Fruit fly (Drosophila melanogaster) whole organism, embryonic: ENCODE data around the gene mRpS26.

Experiments
- BEAF-32 ChIP-seq: fragments of 200-800 bp; sonication (Bioruptor generic); optimal IDR thresholded peaks from 3 replicates; lab custom pipeline; 2017; ENCODE audit warnings: missing biosample characterization, missing genetic modification characterization, mild to moderate bottlenecking, moderate library complexity, missing genetic modification reagents
- Bgb ChIP-seq: fragments of 200-800 bp; sonication (Bioruptor generic); IDR thresholded peaks from 2 replicates; pipeline ENCODE4 v1.3.6; 2022; ENCODE audit warnings: missing biosample characterization, missing genetic modification characterization; ENCODE audit not compliant: partially characterized antibody
- CG10147 ChIP-seq: fragments of 200-800 bp; sonication (Bioruptor generic); optimal IDR thresholded peaks from 2 replicates; lab custom pipeline; 2019; ENCODE audit warnings: missing biosample characterization, mild to moderate bottlenecking, missing genetic modification characterization, moderate library complexity
- CG10366 ChIP-seq: fragments of 200-800 bp; sonication (Bioruptor generic); IDR thresholded peaks from 2 replicates; pipeline ENCODE4 v1.3.6; 2022; ENCODE audit warnings: missing biosample characterization, missing genetic modification characterization
- CG10959 ChIP-seq: fragments of 200-800 bp; sonication (Bioruptor generic); IDR thresholded peaks from 2 replicates; pipeline ENCODE4 v1.3.6; 2022; ENCODE audit warnings: missing biosample characterization, missing genetic modification characterization
- CG12769 ChIP-seq: fragments of 200-800 bp; sonication (Bioruptor generic); optimal IDR thresholded peaks from 2 replicates; lab custom pipeline; 2019; ENCODE audit warnings: missing biosample characterization, mild to moderate bottlenecking, missing genetic modification characterization, moderate library complexity
- CG1602 ChIP-seq: fragments of 200-800 bp; sonication (Bioruptor generic); optimal IDR thresholded peaks from 3 replicates; lab custom pipeline; 2016; ENCODE audit warnings: missing biosample characterization, missing genetic modification characterization
- CG16779 ChIP-seq: fragments of 200-800 bp; sonication (Bioruptor generic); IDR thresholded peaks from 2 replicates; pipeline ENCODE4 v1.3.6; 2022; ENCODE audit warnings: missing biosample characterization, missing genetic modification characterization
- CG17186 ChIP-seq: fragments of 200-800 bp; sonication (Bioruptor generic); optimal IDR thresholded peaks from 3 replicates; lab custom pipeline; 2017; ENCODE audit warnings: missing biosample characterization, missing genetic modification reagents, missing genetic modification characterization
- CG2120 ChIP-seq: fragments of 200-800 bp; sonication (Bioruptor generic); optimal IDR thresholded peaks from 3 replicates; lab custom pipeline; 2016; ENCODE audit warnings: missing biosample characterization, missing genetic modification characterization
- CG2678 ChIP-seq: fragments of 200-800 bp; sonication (Bioruptor generic); optimal IDR thresholded peaks from 3 replicates; lab custom pipeline; 2019; ENCODE audit warnings: missing biosample characterization, mild to moderate bottlenecking, missing genetic modification characterization, moderate library complexity
- CG7786 ChIP-seq: fragments of 200-800 bp; sonication (Bioruptor generic); optimal IDR thresholded peaks from 2 replicates; lab custom pipeline; 2016; ENCODE audit warnings: missing biosample characterization, missing genetic modification characterization
- CG8478 ChIP-seq: fragments of >200 bp; optimal IDR thresholded peaks from 2 replicates; lab custom pipeline; 2018
- Camta ChIP-seq: fragments of 200-800 bp; sonication (Bioruptor generic); optimal IDR thresholded peaks from 2 replicates; lab custom pipeline; 2016; ENCODE audit warnings: missing biosample characterization, missing genetic modification characterization
- Eip74EF ChIP-seq, 2 experiments: fragments of 200-800 bp in 1 of 2; fragments of >200 bp in 1 of 2; sonication (Bioruptor generic) in 1 of 2; optimal IDR thresholded peaks; 2 replicates each; lab custom pipeline; 2017 to 2019; ENCODE audit warnings: missing biosample characterization in 2 of 2, missing genetic modification characterization in 2 of 2, mild to moderate bottlenecking in 1 of 2, moderate library complexity in 1 of 2
- Fer2 ChIP-seq: fragments of 200-800 bp; sonication (Bioruptor generic); optimal IDR thresholded peaks from 2 replicates; lab custom pipeline; 2018; ENCODE audit warnings: missing biosample characterization, mild to moderate bottlenecking, missing genetic modification characterization, moderate library complexity
- Med ChIP-seq: fragments of 200-800 bp; sonication (Bioruptor generic); peaks from one replicate; lab custom pipeline; 2016; ENCODE audit warnings: missing biosample characterization, missing genetic modification characterization, mild to moderate bottlenecking, inconsistent platforms, moderate library complexity
- Ptx1 ChIP-seq: fragments of 200-800 bp; sonication (Bioruptor generic); IDR thresholded peaks from 2 replicates; pipeline ENCODE4 v1.3.6; 2022; ENCODE audit warnings: missing biosample characterization, missing genetic modification characterization
- Spps ChIP-seq: fragments of 200-800 bp; sonication (Bioruptor generic); optimal IDR thresholded peaks from 2 replicates; lab custom pipeline; 2018; ENCODE audit warnings: missing biosample characterization, mild to moderate bottlenecking, missing genetic modification characterization
- Trl ChIP-seq, 3 experiments: fragments of >200 bp in 2 of 3; fragments of 200-800 bp in 1 of 3; sonication (Bioruptor generic) in 1 of 3; optimal IDR thresholded peaks; 2 replicates in 1 of 3; 3 replicates in 2 of 3; lab custom pipeline; 2016 to 2017; ENCODE audit warnings: missing biosample characterization in 1 of 3, missing genetic modification characterization in 1 of 3
- amos ChIP-seq: fragments of 200-800 bp; sonication (Bioruptor generic); IDR thresholded peaks from 2 replicates; pipeline ENCODE4 v1.3.6; 2022; ENCODE audit warnings: missing biosample characterization, missing genetic modification characterization; ENCODE audit not compliant: partially characterized antibody
- bsh ChIP-seq, 2 experiments: fragments of 200-800 bp; sonication (Bioruptor generic); optimal IDR thresholded peaks; 2 replicates each; lab custom pipeline; 2017 to 2018; ENCODE audit warnings: mild to moderate bottlenecking in 2 of 2, missing biosample characterization in 2 of 2, missing genetic modification characterization in 2 of 2, moderate library complexity in 1 of 2
- cg ChIP-seq: fragments of 200-800 bp; sonication (Bioruptor generic); optimal IDR thresholded peaks from 3 replicates; lab custom pipeline; 2019; ENCODE audit warnings: missing biosample characterization, mild to moderate bottlenecking, missing genetic modification characterization, moderate library complexity
- chinmo ChIP-seq: fragments of 200-800 bp; sonication (Bioruptor generic); IDR thresholded peaks from 4 replicates; pipeline ENCODE4 v1.3.6; 2022; ENCODE audit warnings: missing biosample characterization, missing genetic modification characterization; ENCODE audit not compliant: partially characterized antibody
- ftz-f1 ChIP-seq: fragments of 200-800 bp; sonication (Bioruptor generic); optimal IDR thresholded peaks from 2 replicates; lab custom pipeline; 2016; ENCODE audit warnings: missing biosample characterization, missing genetic modification characterization
- grau ChIP-seq: fragments of 200-800 bp; optimal IDR thresholded peaks from 3 replicates; lab custom pipeline; 2019; ENCODE audit warnings: missing biosample characterization, mild to moderate bottlenecking, missing genetic modification characterization, moderate library complexity
- ham ChIP-seq: fragments of 200-800 bp; sonication (Bioruptor generic); IDR thresholded peaks from 2 replicates; pipeline ENCODE4 v1.3.6; 2022; ENCODE audit warnings: missing biosample characterization, missing genetic modification characterization
- hb ChIP-seq: fragments of 200-800 bp; sonication (Bioruptor generic); IDR thresholded peaks from 3 replicates; pipeline ENCODE4 v1.3.6; 2022; ENCODE audit warnings: missing biosample characterization, missing genetic modification characterization; ENCODE audit not compliant: partially characterized antibody
- hkb ChIP-seq, 2 experiments: fragments of 200-800 bp in 1 of 2; fragments of >200 bp in 1 of 2; sonication (Bioruptor generic) in 1 of 2; IDR thresholded peaks in 1 of 2; optimal IDR thresholded peaks in 1 of 2; 2 replicates each; pipeline versions ENCODE4 v1.3.6 to Lab custom; 2017 to 2022; ENCODE audit warnings: missing biosample characterization in 1 of 2, missing genetic modification characterization in 1 of 2
- lab ChIP-seq: fragments of 200-800 bp; sonication (Bioruptor generic); optimal IDR thresholded peaks from 3 replicates; lab custom pipeline; 2017; ENCODE audit warnings: missing biosample characterization, missing genetic modification characterization, mild to moderate bottlenecking, moderate library complexity, missing genetic modification reagents
- luna ChIP-seq: fragments of 200-800 bp; sonication (Bioruptor generic); optimal IDR thresholded peaks from 2 replicates; lab custom pipeline; 2016; ENCODE audit warnings: missing biosample characterization, missing genetic modification characterization
- mam ChIP-seq: fragments of 200-800 bp; sonication (Bioruptor generic); optimal IDR thresholded peaks from 3 replicates; lab custom pipeline; 2016; ENCODE audit warnings: missing biosample characterization, missing genetic modification characterization
- nom ChIP-seq: fragments of 200-800 bp; sonication (Bioruptor generic); optimal IDR thresholded peaks from 2 replicates; lab custom pipeline; 2017; ENCODE audit warnings: missing biosample characterization, missing genetic modification characterization, mild to moderate bottlenecking, moderate library complexity, missing genetic modification reagents
- pan ChIP-seq, 4 experiments: fragments of >200 bp in 3 of 4; fragments of 200-800 bp in 1 of 4; sonication (Bioruptor generic) in 1 of 4; optimal IDR thresholded peaks in 3 of 4; IDR thresholded peaks in 1 of 4; 2 replicates each; pipeline versions ENCODE4 v1.3.6 to Lab custom; 2017 to 2022; ENCODE audit warnings: missing biosample characterization in 2 of 4, missing genetic modification characterization in 2 of 4, mixed read lengths in 1 of 4
- row ChIP-seq: fragments of 200-800 bp; sonication (Bioruptor generic); IDR thresholded peaks from 3 replicates; pipeline ENCODE4 v1.3.6; 2022; ENCODE audit warnings: missing biosample characterization, missing genetic modification characterization
- salm ChIP-seq: fragments of 200-800 bp; sonication (Bioruptor generic); optimal IDR thresholded peaks from 2 replicates; lab custom pipeline; 2018; ENCODE audit warnings: missing biosample characterization, mild to moderate bottlenecking, missing genetic modification characterization
- sd ChIP-seq: fragments of 200-800 bp; sonication (Bioruptor generic); optimal IDR thresholded peaks from 3 replicates; lab custom pipeline; 2018; ENCODE audit warnings: missing biosample characterization, mild to moderate bottlenecking, missing genetic modification characterization, moderate library complexity
- sna ChIP-seq: fragments of 200-800 bp; sonication (Bioruptor generic); IDR thresholded peaks from 2 replicates; pipeline ENCODE4 v1.3.6; 2022; ENCODE audit warnings: missing biosample characterization, missing genetic modification characterization; ENCODE audit not compliant: partially characterized antibody
- tgo ChIP-seq: fragments of 200-800 bp; sonication (Bioruptor generic); IDR thresholded peaks from 3 replicates; pipeline ENCODE4 v1.3.6; 2022; ENCODE audit warnings: missing biosample characterization, missing genetic modification characterization
- tio ChIP-seq: fragments of 200-800 bp; sonication (Bioruptor generic); optimal IDR thresholded peaks from 2 replicates; lab custom pipeline; 2017; ENCODE audit warnings: missing biosample characterization, missing genetic modification characterization, inconsistent platforms
- tll ChIP-seq, 2 experiments: fragments of 200-800 bp in 1 of 2; fragments of >200 bp in 1 of 2; sonication (Bioruptor generic) in 1 of 2; optimal IDR thresholded peaks; 2 replicates each; lab custom pipeline; 2017 to 2019; ENCODE audit warnings: missing biosample characterization in 2 of 2, missing genetic modification characterization in 2 of 2, mild to moderate bottlenecking in 1 of 2, moderate library complexity in 1 of 2

The mRpS26 gene

DNA sequence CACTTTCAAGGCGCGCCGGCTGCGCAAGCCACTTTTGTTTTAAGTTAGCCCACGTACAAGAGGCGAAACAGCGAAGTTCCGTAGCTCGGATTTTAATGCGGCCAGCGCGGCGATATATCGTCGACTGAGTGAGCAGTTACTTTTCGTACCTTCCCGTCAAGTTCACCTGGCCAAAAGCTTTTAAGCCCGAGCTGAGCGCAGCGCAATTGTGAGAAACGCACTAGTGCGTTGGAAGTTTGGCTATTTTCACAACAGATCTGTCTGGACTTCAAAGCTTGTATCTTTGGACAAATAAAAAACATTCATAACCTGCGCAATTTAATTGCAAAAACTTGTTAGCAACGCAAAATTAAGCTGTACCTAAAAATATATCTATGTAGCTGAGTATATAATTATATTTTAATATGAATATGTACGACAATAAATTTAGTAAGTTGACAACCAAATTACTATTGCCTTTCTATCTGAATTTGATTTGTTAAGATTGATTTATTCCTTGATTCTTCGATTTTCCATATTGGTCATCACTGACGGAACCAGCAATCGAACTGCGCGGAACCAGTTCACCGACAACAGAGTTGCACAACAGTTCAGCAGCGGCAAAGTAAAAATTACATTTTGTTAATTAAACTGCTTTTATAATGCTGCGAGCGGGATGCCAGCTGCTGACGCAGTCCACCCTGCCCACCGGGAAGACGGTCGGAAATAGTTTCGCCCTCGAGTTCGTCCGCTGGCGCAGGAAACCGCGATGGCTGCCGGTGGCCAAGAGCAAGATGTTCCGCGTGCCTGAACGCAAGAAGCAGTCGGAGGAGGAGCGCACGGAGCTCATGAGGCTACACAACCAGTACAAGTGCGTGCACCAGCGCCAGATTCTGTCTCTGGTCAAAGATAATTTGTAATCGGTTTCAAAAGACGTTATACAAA, at the start of gene mRpS26, which contains the start of gene CG13698 (continued):
- TF ChIP-seq Bgb (GFP tag; lab: Robert Waterston, UW) (peak; percentile 74), hkb (optimal IDR thresholded peaks at IDR 0.05; lab: Kevin White, UChicago) (no peak), hkb (GFP tag; IDR thresholded peaks at IDR 0.05; lab: Robert Waterston, UW) (no peak), Eip74EF (GFP tag; optimal IDR thresholded peaks at IDR 0.05; lab: Kevin White, UChicago) (no peak)

DNA sequence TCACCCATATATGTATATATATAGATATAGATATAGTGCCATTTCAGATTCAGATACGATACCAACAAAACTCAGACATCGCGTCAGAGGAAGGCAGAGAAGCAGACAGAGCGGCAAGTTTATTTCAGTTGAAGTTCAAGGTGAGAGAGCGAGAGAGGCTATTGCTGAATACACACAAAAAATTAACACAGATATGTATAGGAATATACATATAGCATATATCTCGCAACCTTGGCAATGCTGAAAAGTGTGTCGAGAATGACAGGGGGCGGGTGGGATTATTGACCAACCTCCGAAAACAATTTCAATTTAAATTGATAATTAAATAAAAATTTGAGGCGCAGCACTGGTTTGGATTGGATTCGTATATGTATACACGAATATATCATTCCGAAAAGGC, 49.3 kb upstream of the mRpS26 start:
- TF ChIP-seq ftz-f1 (peak; percentile 94), Ptx1 (no peak), mam (GFP tag; lab: Kevin White, UChicago) (no peak), CG10366 (GFP tag; lab: Robert Waterston, UW) (no peak), Trl (optimal IDR thresholded peaks at IDR 0.05; lab: Kevin White, UChicago) (peak in 1 of 2 experiments; percentile 4), Trl (GFP tag; optimal IDR thresholded peaks at IDR 0.05; lab: Kevin White, UChicago) (no peak), sd (tag; lab: Kevin White, UChicago) (peak; percentile 56), luna (no peak), cg (peak; percentile 31), Spps (tag; lab: Kevin White, UChicago) (no peak), CG1602 (GFP tag; lab: Kevin White, UChicago) (no peak), tll (GFP tag; optimal IDR thresholded peaks at IDR 0.05; lab: Kevin White, UChicago) (no peak), tgo (GFP tag; lab: Robert Waterston, UW) (no peak), CG12769 (tag; lab: Kevin White, UChicago) (peak; percentile 27)

DNA sequence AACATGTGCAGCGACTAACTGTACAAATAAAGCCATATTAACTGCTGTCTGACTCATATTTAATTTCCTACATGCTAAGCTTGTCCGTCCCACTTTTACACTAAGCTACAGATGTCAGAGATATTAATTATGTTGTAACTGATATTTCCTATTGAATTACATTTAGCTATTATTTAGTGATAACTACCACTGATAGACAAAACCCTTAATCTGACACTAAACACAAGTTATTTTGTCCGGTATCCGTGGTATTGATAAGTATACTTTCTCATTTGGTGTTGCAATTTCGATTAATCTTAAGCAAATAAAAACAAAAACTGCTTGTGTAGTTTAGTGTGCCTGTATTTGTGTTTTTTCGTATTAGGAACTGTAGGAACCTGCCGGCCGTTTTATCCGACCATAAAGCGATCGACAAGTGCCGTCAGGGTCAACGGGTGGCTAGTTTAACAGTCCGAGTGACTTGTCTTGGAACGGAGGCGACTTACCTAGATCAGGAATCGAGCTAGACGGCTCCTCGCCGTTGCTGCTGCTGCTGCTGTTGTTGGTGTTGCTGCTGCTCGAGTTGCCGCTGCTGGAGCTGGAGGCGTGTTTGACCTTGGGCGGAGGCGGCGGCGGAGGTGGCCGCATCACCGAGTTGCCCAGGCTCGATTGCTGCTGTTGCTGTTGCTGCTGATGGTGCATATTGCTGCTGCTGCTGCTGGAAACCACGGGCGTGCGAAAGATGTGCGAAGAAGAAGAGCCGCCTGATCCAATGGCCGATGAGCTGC, 48.4 kb upstream of the mRpS26 start:
- TF ChIP-seq grau (tag; lab: Kevin White, UChicago): peak; percentile 12
- 0 out of 3 replicates have a peak, but pooled peaks have one; percentile 8 for TF ChIP-seq row
- TF ChIP-seq ham (GFP tag; lab: Robert Waterston, UW): no peak
- TF ChIP-seq CG8478: peak; percentile 27
- TF ChIP-seq CG2678 (tag; lab: Kevin White, UChicago): peak; percentile 5
- no peak for TF ChIP-seq Fer2
- 0 out of 4 replicates have a peak, but pooled peaks have one; percentile 61 for TF ChIP-seq chinmo (GFP tag; lab: Robert Waterston, UW)
- peak; percentile 5 for TF ChIP-seq tio
- no peak for TF ChIP-seq sna (GFP tag; lab: Robert Waterston, UW)
- TF ChIP-seq CG2120 (GFP tag; lab: Kevin White, UChicago): peak; percentile 13
- TF ChIP-seq Camta (GFP tag; lab: Kevin White, UChicago): no peak
- TF ChIP-seq nom (GFP tag; lab: Kevin White, UChicago): peak; percentile 45
- peak; percentile 11 for TF ChIP-seq lab

DNA sequence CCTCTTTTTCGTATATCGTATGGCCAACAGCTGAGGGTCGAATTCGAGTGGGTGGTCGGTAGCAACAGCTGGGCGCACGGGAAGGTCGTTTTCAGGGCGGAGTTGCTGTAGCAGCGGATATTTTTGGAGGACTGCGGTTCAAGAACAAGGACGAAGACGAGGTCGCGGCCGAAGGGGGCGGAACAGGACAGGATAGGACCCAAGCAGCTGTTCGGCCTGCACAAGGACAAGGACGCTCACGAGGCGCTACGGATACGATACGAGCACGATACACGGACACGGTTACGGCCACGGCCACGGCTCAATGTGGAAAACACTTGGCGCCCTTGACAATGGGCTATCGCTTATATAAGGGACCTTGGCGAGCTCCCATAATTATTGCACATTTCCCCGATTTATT, 45.1 kb upstream of the mRpS26 start:
- TF ChIP-seq bsh (GFP tag; optimal IDR thresholded peaks at IDR 0.05; lab: Kevin White, UChicago) (no peak), BEAF-32 (peak; percentile 8), pan (optimal IDR thresholded peaks at IDR 0.05; lab: Kevin White, UChicago) (no peak), pan (GFP tag; optimal IDR thresholded peaks at IDR 0.05 in 1 of 2, IDR thresholded peaks at IDR 0.05 in 1 of 2) (no peak), hb (0 out of 3 replicates have a peak, but pooled peaks have one; percentile 45), amos (GFP tag; lab: Robert Waterston, UW) (peak; percentile 33; the same call in 1 of the 2 replicates), salm (tag; lab: Kevin White, UChicago) (no peak), CG7786 (GFP tag; lab: Kevin White, UChicago) (no peak), Med (GFP tag; lab: Kevin White, UChicago) (peak; percentile 39), CG10147 (GFP tag; lab: Kevin White, UChicago) (no peak), CG17186 (GFP tag; lab: Kevin White, UChicago) (no peak), ftz-f1 (peak; percentile 73), CG16779 (GFP tag; lab: Robert Waterston, UW) (peak; percentile 66), CG10959 (GFP tag; lab: Robert Waterston, UW) (no peak)
